Fruit fly (Drosophila melanogaster) whole organism, embryonic: Measurements from ENCODE around the gene DnaJ-H.

Experiments
- Adf1 ChIP-seq: fragments of 200-800 bp; sonication (Bioruptor generic); IDR thresholded peaks from 2 replicates; pipeline ENCODE4 v1.3.6; 2022; ENCODE audit warnings: missing biosample characterization, missing genetic modification characterization
- Atf6 ChIP-seq: fragments of 200-800 bp; sonication (Bioruptor generic); IDR thresholded peaks from 2 replicates; pipeline ENCODE4 v1.3.6; 2022; ENCODE audit warnings: missing biosample characterization, missing genetic modification characterization
- Bgb ChIP-seq: fragments of 200-800 bp; sonication (Bioruptor generic); IDR thresholded peaks from 2 replicates; pipeline ENCODE4 v1.3.6; 2022; ENCODE audit warnings: missing biosample characterization, missing genetic modification characterization; ENCODE audit not compliant: partially characterized antibody
- CG10543 ChIP-seq: fragments of 200-800 bp; sonication (Bioruptor generic); optimal IDR thresholded peaks from 3 replicates; lab custom pipeline; 2017; ENCODE audit warnings: missing biosample characterization, mild to moderate bottlenecking, missing genetic modification characterization, moderate library complexity
- CG12299 ChIP-seq: fragments of 200-800 bp; sonication (Bioruptor generic); optimal IDR thresholded peaks from 2 replicates; lab custom pipeline; 2018; ENCODE audit warnings: missing biosample characterization, mild to moderate bottlenecking, missing genetic modification characterization
- CG14014 ChIP-seq: fragments of 200-800 bp; sonication (Bioruptor generic); IDR thresholded peaks from 2 replicates; pipeline ENCODE4 v1.3.6; 2022; ENCODE audit warnings: missing biosample characterization, missing genetic modification characterization
- CG14667 ChIP-seq: fragments of 200-800 bp; sonication (Bioruptor generic); IDR thresholded peaks from 2 replicates; pipeline ENCODE4 v1.3.6; 2022; ENCODE audit warnings: missing biosample characterization, missing genetic modification characterization
- CG14860 ChIP-seq: fragments of 200-800 bp; sonication (Bioruptor generic); IDR thresholded peaks from 3 replicates; pipeline ENCODE4 v1.3.6; 2022; ENCODE audit warnings: missing biosample characterization, missing genetic modification characterization; ENCODE audit not compliant: partially characterized antibody
- CG17829 ChIP-seq: fragments of 200-800 bp; optimal IDR thresholded peaks from 2 replicates; lab custom pipeline; 2019; ENCODE audit warnings: missing biosample characterization, mild to moderate bottlenecking, missing genetic modification characterization, moderate library complexity
- CG2120 ChIP-seq: fragments of 200-800 bp; sonication (Bioruptor generic); optimal IDR thresholded peaks from 3 replicates; lab custom pipeline; 2016; ENCODE audit warnings: missing biosample characterization, missing genetic modification characterization
- CG3407 ChIP-seq: fragments of 200-800 bp; sonication (Bioruptor generic); optimal IDR thresholded peaks from 2 replicates; lab custom pipeline; 2018; ENCODE audit warnings: missing biosample characterization, mild to moderate bottlenecking, missing genetic modification characterization
- CG3838 ChIP-seq: fragments of 200-800 bp; sonication (Bioruptor generic); optimal IDR thresholded peaks from 3 replicates; lab custom pipeline; 2016; ENCODE audit warnings: missing biosample characterization, missing genetic modification characterization
- CG4424 ChIP-seq: fragments of 200-800 bp; sonication (Bioruptor generic); optimal IDR thresholded peaks from 3 replicates; lab custom pipeline; 2016; ENCODE audit warnings: missing biosample characterization, missing genetic modification characterization
- CG5245 ChIP-seq: fragments of 200-800 bp; sonication (Bioruptor generic); optimal IDR thresholded peaks from 3 replicates; lab custom pipeline; 2016; ENCODE audit warnings: missing biosample characterization, missing genetic modification characterization
- CG5953 ChIP-seq: fragments of 200-800 bp; sonication (Bioruptor generic); IDR thresholded peaks from 2 replicates; pipeline ENCODE4 v1.3.6; 2022; ENCODE audit warnings: missing biosample characterization, missing genetic modification characterization
- CG7372 ChIP-seq: fragments of 200-800 bp; sonication (Bioruptor generic); IDR thresholded peaks from 2 replicates; pipeline ENCODE4 v1.3.6; 2022; ENCODE audit warnings: missing biosample characterization, missing genetic modification characterization
- CG7987 ChIP-seq: fragments of 200-800 bp; sonication (Bioruptor generic); optimal IDR thresholded peaks from 2 replicates; lab custom pipeline; 2018; ENCODE audit warnings: missing biosample characterization, mild to moderate bottlenecking, missing genetic modification characterization, moderate library complexity
- CrebB ChIP-seq: fragments of 200-800 bp; sonication (Bioruptor generic); optimal IDR thresholded peaks from 3 replicates; lab custom pipeline; 2018; ENCODE audit warnings: missing biosample characterization, mild to moderate bottlenecking, missing genetic modification characterization
- D ChIP-seq, 2 experiments: fragments of 200-800 bp in 1 of 2; fragments of >200 bp in 1 of 2; sonication (Bioruptor generic) in 1 of 2; optimal IDR thresholded peaks; 2 replicates in 1 of 2; 3 replicates in 1 of 2; lab custom pipeline; 2017; ENCODE audit warnings: mild to moderate bottlenecking in 1 of 2, missing biosample characterization in 1 of 2, missing genetic modification characterization in 1 of 2, missing genetic modification reagents in 1 of 2
- Dbx ChIP-seq: fragments of 200-800 bp; sonication (Bioruptor generic); IDR thresholded peaks from 3 replicates; pipeline ENCODE4 v1.3.6; 2022; ENCODE audit warnings: missing biosample characterization, missing genetic modification characterization
- Dek ChIP-seq: fragments of 200-800 bp; sonication (Bioruptor generic); optimal IDR thresholded peaks from 3 replicates; lab custom pipeline; 2019; ENCODE audit warnings: missing biosample characterization, mild to moderate bottlenecking, missing genetic modification characterization, moderate library complexity
- Ets65A ChIP-seq: fragments of 200-800 bp; sonication (Bioruptor generic); peaks from one replicate; lab custom pipeline; 2016; ENCODE audit warnings: missing biosample characterization, missing genetic modification characterization
- Fer1 ChIP-seq: fragments of 200-800 bp; sonication (Bioruptor generic); optimal IDR thresholded peaks from 2 replicates; lab custom pipeline; 2017; ENCODE audit warnings: missing biosample characterization, mild to moderate bottlenecking, missing genetic modification characterization
- HLH3B ChIP-seq: fragments of 200-800 bp; sonication (Bioruptor generic); IDR thresholded peaks from 2 replicates; pipeline ENCODE4 v1.3.6; 2022; ENCODE audit warnings: missing biosample characterization, missing genetic modification characterization
- Hand ChIP-seq: fragments of 200-800 bp; sonication (Bioruptor generic); optimal IDR thresholded peaks from 2 replicates; lab custom pipeline; 2017; ENCODE audit warnings: mild to moderate bottlenecking, missing biosample characterization, missing genetic modification reagents, missing genetic modification characterization
- HmgZ ChIP-seq: fragments of 200-800 bp; sonication (Bioruptor generic); optimal IDR thresholded peaks from 2 replicates; lab custom pipeline; 2018; ENCODE audit warnings: missing biosample characterization, mild to moderate bottlenecking, missing genetic modification characterization
- Hmr ChIP-seq: fragments of 200-800 bp; sonication (Bioruptor generic); optimal IDR thresholded peaks from 3 replicates; lab custom pipeline; 2017; ENCODE audit warnings: mild to moderate bottlenecking, missing biosample characterization, missing genetic modification reagents, missing genetic modification characterization
- Med ChIP-seq: fragments of 200-800 bp; sonication (Bioruptor generic); peaks from one replicate; lab custom pipeline; 2016; ENCODE audit warnings: missing biosample characterization, missing genetic modification characterization, mild to moderate bottlenecking, inconsistent platforms, moderate library complexity
- Nf-YA ChIP-seq: fragments of 200-800 bp; sonication (Bioruptor generic); IDR thresholded peaks from 2 replicates; pipeline ENCODE4 v1.3.6; 2022; ENCODE audit warnings: missing biosample characterization, missing genetic modification characterization
- Nf-YC ChIP-seq: fragments of 200-800 bp; optimal IDR thresholded peaks from 3 replicates; lab custom pipeline; 2019; ENCODE audit warnings: missing biosample characterization, mild to moderate bottlenecking, missing genetic modification characterization, moderate library complexity
- Pdp1 ChIP-seq, 2 experiments: fragments of 200-800 bp; sonication (Bioruptor generic); optimal IDR thresholded peaks; 3 replicates each; lab custom pipeline; 2016; ENCODE audit warnings: missing biosample characterization in 2 of 2, missing genetic modification characterization in 2 of 2, mild to moderate bottlenecking in 1 of 2, moderate library complexity in 1 of 2
- Rfx ChIP-seq: fragments of 200-800 bp; sonication (Bioruptor generic); IDR thresholded peaks from 2 replicates; pipeline ENCODE4 v1.3.6; 2022; ENCODE audit warnings: missing biosample characterization, missing genetic modification characterization
- Sox102F ChIP-seq: fragments of 200-800 bp; sonication (Bioruptor generic); optimal IDR thresholded peaks from 2 replicates; lab custom pipeline; 2018; ENCODE audit warnings: missing biosample characterization, mild to moderate bottlenecking, missing genetic modification characterization, moderate library complexity
- Taf1 ChIP-seq: fragments of 200-800 bp; sonication (Bioruptor generic); IDR thresholded peaks from 2 replicates; pipeline ENCODE4 v1.3.6; 2022; ENCODE audit warnings: missing biosample characterization, missing genetic modification characterization
- al ChIP-seq: fragments of 200-800 bp; sonication (Bioruptor generic); IDR thresholded peaks from 2 replicates; pipeline ENCODE4 v1.3.6; 2022; ENCODE audit warnings: missing biosample characterization, missing genetic modification characterization
- ara ChIP-seq: fragments of 200-800 bp; sonication (Bioruptor generic); IDR thresholded peaks from 2 replicates; pipeline ENCODE4 v1.3.6; 2022; ENCODE audit warnings: missing biosample characterization, missing genetic modification characterization
- bowl ChIP-seq: fragments of 200-800 bp; sonication (Bioruptor generic); IDR thresholded peaks from 2 replicates; pipeline ENCODE4 v1.3.6; 2022; ENCODE audit warnings: missing biosample characterization, missing genetic modification characterization
- cato ChIP-seq: fragments of 200-800 bp; sonication (Bioruptor generic); optimal IDR thresholded peaks from 2 replicates; lab custom pipeline; 2016; ENCODE audit warnings: missing biosample characterization, missing genetic modification characterization, borderline replicate concordance
- crp ChIP-seq, 2 experiments: fragments of 200-800 bp; sonication (Bioruptor generic); optimal IDR thresholded peaks; 2 replicates in 1 of 2; 3 replicates in 1 of 2; lab custom pipeline; 2017; ENCODE audit warnings: missing biosample characterization in 2 of 2, missing genetic modification characterization in 2 of 2, mild to moderate bottlenecking in 1 of 2, moderate library complexity in 1 of 2
- exex ChIP-seq: fragments of 200-800 bp; sonication (Bioruptor generic); optimal IDR thresholded peaks from 4 replicates; lab custom pipeline; 2018; ENCODE audit warnings: missing biosample characterization, mild to moderate bottlenecking, missing genetic modification characterization, moderate library complexity
- kah ChIP-seq: fragments of 200-800 bp; sonication (Bioruptor generic); optimal IDR thresholded peaks from 2 replicates; lab custom pipeline; 2018; ENCODE audit warnings: missing biosample characterization, mild to moderate bottlenecking, missing genetic modification characterization
- kay ChIP-seq: fragments of 200-800 bp; sonication (Bioruptor generic); optimal IDR thresholded peaks from 2 replicates; lab custom pipeline; 2016; ENCODE audit warnings: missing biosample characterization, missing genetic modification characterization
- lab ChIP-seq: fragments of 200-800 bp; sonication (Bioruptor generic); optimal IDR thresholded peaks from 3 replicates; lab custom pipeline; 2017; ENCODE audit warnings: missing biosample characterization, missing genetic modification characterization, mild to moderate bottlenecking, moderate library complexity, missing genetic modification reagents
- lbe ChIP-seq: fragments of 200-800 bp; sonication (Bioruptor generic); optimal IDR thresholded peaks from 2 replicates; lab custom pipeline; 2016; ENCODE audit warnings: missing biosample characterization, mild to moderate bottlenecking, missing genetic modification characterization
- rib ChIP-seq: fragments of 200-800 bp; sonication (Bioruptor generic); IDR thresholded peaks from 2 replicates; pipeline ENCODE4 v1.3.6; 2022; ENCODE audit warnings: missing biosample characterization, missing genetic modification characterization
- so ChIP-seq: fragments of 200-800 bp; sonication (Bioruptor generic); IDR thresholded peaks from 3 replicates; pipeline ENCODE4 v1.3.6; 2022; ENCODE audit warnings: missing biosample characterization, missing genetic modification characterization
- sug ChIP-seq: fragments of 200-800 bp; optimal IDR thresholded peaks from 2 replicates; lab custom pipeline; 2019; ENCODE audit warnings: missing biosample characterization, mild to moderate bottlenecking, missing genetic modification characterization, moderate library complexity
- twi ChIP-seq: fragments of 200-800 bp; optimal IDR thresholded peaks from 2 replicates; lab custom pipeline; 2019; ENCODE audit warnings: missing biosample characterization, mild to moderate bottlenecking, missing genetic modification characterization, moderate library complexity
- vvl ChIP-seq: fragments of 200-800 bp; sonication (Bioruptor generic); IDR thresholded peaks from 2 replicates; pipeline ENCODE4 v1.3.6; 2022; ENCODE audit warnings: missing biosample characterization, missing genetic modification characterization

DnaJ-H gene

dm6 chr2L:13191052-13191678, 25.3 kb upstream of the DnaJ-H start (continued):
- peak; percentile 29; the same call in 1 of the 2 replicates for TF ChIP-seq vvl (GFP tag; lab: Robert Waterston, UW)
- TF ChIP-seq CG7372 (GFP tag; lab: Robert Waterston, UW), result 0 out of 2 replicates have a peak, but pooled peaks have one; percentile 15
- no peak for TF ChIP-seq Taf1 (GFP tag; lab: Robert Waterston, UW)
- no peak for TF ChIP-seq cato (GFP tag; lab: Kevin White, UChicago)
- peak; percentile 37 for TF ChIP-seq D (optimal IDR thresholded peaks at IDR 0.05; lab: Kevin White, UChicago)
- no peak for TF ChIP-seq D (GFP tag; optimal IDR thresholded peaks at IDR 0.05; lab: Kevin White, UChicago)
- no peak for TF ChIP-seq CG12299 (tag; lab: Kevin White, UChicago)
- no peak for TF ChIP-seq kay (GFP tag; lab: Kevin White, UChicago)
- 0 out of 2 replicates have a peak, but pooled peaks have one; percentile 18 for TF ChIP-seq Rfx (GFP tag; lab: Robert Waterston, UW)
- no peak for TF ChIP-seq Ets65A (GFP tag; lab: Kevin White, UChicago)
- no peak for TF ChIP-seq ara (GFP tag; lab: Robert Waterston, UW)
- no peak for TF ChIP-seq twi (tag; lab: Kevin White, UChicago)
- no peak for TF ChIP-seq Sox102F
- no peak for TF ChIP-seq CG14014 (GFP tag; lab: Robert Waterston, UW)
- TF ChIP-seq bowl, result no peak
- no peak for TF ChIP-seq CG5245
- no peak for TF ChIP-seq Dek (tag; lab: Kevin White, UChicago)
- TF ChIP-seq al, result no peak
- TF ChIP-seq HLH3B (GFP tag; lab: Robert Waterston, UW), result no peak
- no peak for TF ChIP-seq CG5953 (GFP tag; lab: Robert Waterston, UW)

DNA sequence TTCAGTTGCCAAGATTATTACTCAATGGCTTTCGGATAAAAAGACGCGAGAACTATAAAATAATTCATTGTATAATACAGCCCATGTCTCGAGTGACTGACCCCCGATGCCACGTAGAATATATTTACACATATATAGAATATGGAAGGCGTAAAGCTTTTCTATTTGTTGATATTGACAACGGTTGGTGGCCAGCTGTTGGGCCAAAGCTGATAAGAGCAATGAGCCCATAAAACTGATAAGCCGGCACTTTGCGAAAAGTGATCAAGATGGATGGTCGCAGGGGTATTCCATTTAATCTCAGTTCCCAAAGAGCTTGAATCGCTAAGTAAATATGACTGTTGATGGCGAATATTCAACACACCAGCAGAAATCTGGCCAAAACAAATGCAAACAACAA, 24.7 kb upstream of the DnaJ-H start:
- TF ChIP-seq CG17829 (tag; lab: Kevin White, UChicago) (no peak), Pdp1 (GFP tag; optimal IDR thresholded peaks at IDR 0.05; lab: Kevin White, UChicago) (peak in 1 of 2 experiments; percentile 86), so (0 out of 3 replicates have a peak, but pooled peaks have one; percentile 10), CG14667 (GFP tag; lab: Robert Waterston, UW) (no peak), Hand (GFP tag; lab: Kevin White, UChicago) (peak; percentile 10), CG3838 (GFP tag; lab: Kevin White, UChicago) (no peak), kah (GFP tag; lab: Kevin White, UChicago) (no peak), Bgb (GFP tag; lab: Robert Waterston, UW) (no peak), CG7987 (peak; percentile 12), crp (GFP tag; optimal IDR thresholded peaks at IDR 0.05; lab: Kevin White, UChicago) (peak in 1 of 2 experiments; percentile 34), Fer1 (GFP tag; lab: Kevin White, UChicago) (peak; percentile 25), sug (peak; percentile 89), Nf-YC (tag; lab: Kevin White, UChicago) (no peak), HmgZ (peak; percentile 9), CG2120 (GFP tag; lab: Kevin White, UChicago) (no peak), Hmr (GFP tag; lab: Kevin White, UChicago) (peak; percentile 32), Adf1 (GFP tag; lab: Robert Waterston, UW) (no peak), Nf-YA (GFP tag; lab: Robert Waterston, UW) (no peak), lbe (peak; percentile 2), CG14860 (GFP tag; lab: Robert Waterston, UW) (no peak), Atf6 (peak; percentile 43; the same call in 1 of the 2 replicates), CG3407 (no peak), CrebB (peak; percentile 27), Med (peak; percentile 62), lab (GFP tag; lab: Kevin White, UChicago) (peak; percentile 90), CG10543 (GFP tag; lab: Kevin White, UChicago) (peak; percentile 59), CG4424 (GFP tag; lab: Kevin White, UChicago) (no peak), rib (GFP tag; lab: Robert Waterston, UW) (peak; percentile 76; the same call in 1 of the 2 replicates), exex (tag; lab: Kevin White, UChicago) (peak; percentile 87), Dbx (0 out of 3 replicates have a peak, but pooled peaks have one; percentile 37)
